Fruit fly (Drosophila melanogaster) whole organism: ENCODE data around the gene Pgd.

Experiments
- CG8478 ChIP-seq: fragments of >200 bp; optimal IDR thresholded peaks from 2 replicates; lab custom pipeline; 2018; ENCODE audit warnings: inconsistent platforms
- Dll ChIP-seq: fragments of >200 bp; optimal IDR thresholded peaks from 2 replicates; lab custom pipeline; 2017
- pan ChIP-seq: fragments of >200 bp; optimal IDR thresholded peaks from 2 replicates; lab custom pipeline; 2017
- psq ChIP-seq: fragments of >200 bp; optimal IDR thresholded peaks from 2 replicates; lab custom pipeline; 2017
- usp ChIP-seq: fragments of >200 bp; optimal IDR thresholded peaks from 2 replicates; lab custom pipeline; 2017; ENCODE audit warnings: missing biosample characterization, missing genetic modification characterization, mixed read lengths

DNA sequence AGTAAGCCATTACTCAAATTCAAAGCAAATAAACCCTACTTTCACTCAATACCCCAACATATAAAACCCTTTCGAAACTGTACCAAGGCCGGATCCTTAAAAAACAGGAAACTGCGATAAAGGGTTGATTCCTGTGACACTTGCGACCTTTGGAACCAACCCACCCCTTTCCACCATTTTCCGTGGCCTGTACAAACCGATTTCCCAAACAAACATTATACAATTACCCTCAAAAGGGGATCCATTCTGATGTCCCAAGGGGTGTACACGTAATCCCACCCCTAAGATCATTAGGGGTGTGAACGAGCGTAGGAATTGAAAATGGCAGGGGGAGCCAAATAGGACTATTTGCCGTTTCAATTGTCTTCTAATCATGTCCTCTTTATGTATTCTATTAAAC, 5.3 kb upstream of the Pgd start:
- TF ChIP-seq Dll (lab: Kevin White, UChicago) (no peak), psq (no peak), pan (lab: Kevin White, UChicago) (no peak), CG8478 (lab: Kevin White, UChicago) (no peak), usp (GFP tag; lab: Kevin White, UChicago) (no peak)
